Worm (Caenorhabditis elegans) whole organism, L4/young adult: ENCODE measurements around the gene fbxa-90.

Source experiments
- W03F9.2 ChIP-seq: fragments of 150-350 bp; optimal IDR thresholded peaks from 2 replicates; lab custom pipeline; 2014; ENCODE audit warnings: missing biosample characterization, missing genetic modification characterization
- dao-5 ChIP-seq: sonication (generic microtip); optimal IDR thresholded peaks from 2 replicates; lab custom pipeline; 2016; ENCODE audit warnings: missing genotype, missing genetic modification characterization, moderate library complexity, missing compliant biosample characterization
- him-1 ChIP-seq: sonication (generic microtip); optimal IDR thresholded peaks from 2 replicates; lab custom pipeline; 2016; ENCODE audit warnings: missing genotype, missing genetic modification reagents, missing genetic modification characterization, missing compliant biosample characterization

- TF ChIP-seq W03F9.2 (tag; lab: Kevin White, UChicago), result no peak
- no peak for TF ChIP-seq him-1 (tag; lab: Kevin White, UChicago)
- no peak for TF ChIP-seq dao-5 (tag; lab: Kevin White, UChicago)
Measured at ce11 chrV:17001167-17001566, 34.6 kb downstream of the fbxa-90 start, which contains the start of gene sri-9.
